Worm (Caenorhabditis elegans) whole organism, early embryonic: ENCODE measurements around the gene rps-14.

Experiments
- ets-7 ChIP-seq: sonication (generic microtip); optimal IDR thresholded peaks from 2 replicates; lab custom pipeline; 2016; ENCODE audit warnings: missing genotype, missing genetic modification characterization, missing compliant biosample characterization
- tbx-11 ChIP-seq: fragments of 200-800 bp; sonication (Bioruptor generic); IDR thresholded peaks from 2 replicates; pipeline ENCODE4 v1.3.6; 2022; ENCODE audit warnings: missing genetic modification characterization, missing compliant biosample characterization

DNA sequence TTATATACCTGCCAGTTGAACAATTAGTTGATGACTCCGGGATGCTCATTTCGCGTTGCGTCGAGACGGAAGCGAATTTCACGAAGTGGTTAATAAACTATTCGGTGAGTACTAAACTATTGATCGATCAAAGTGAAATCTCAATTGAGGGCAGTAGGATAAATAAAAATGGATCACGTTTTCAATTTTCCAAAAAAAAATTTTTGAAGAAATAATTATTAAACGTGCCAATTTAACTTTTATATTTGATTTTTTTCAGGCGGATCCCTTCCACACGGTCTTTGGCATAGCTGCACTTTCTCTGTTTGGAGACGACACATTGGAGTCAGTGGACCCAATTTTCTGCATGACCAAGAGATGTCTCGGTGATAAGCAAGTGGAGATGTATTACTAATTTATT, 43.4 kb downstream of the rps-14 start, which contains the start of gene B0280.17:
- TF ChIP-seq ets-7 (tag; lab: Kevin White, UChicago) (no peak), tbx-11 (GFP tag; lab: Robert Waterston, UW) (no peak)
